Fruit fly (Drosophila melanogaster) whole organism, embryonic: ENCODE data around the gene Best3.

ENCODE experiments used
- ATbp ChIP-seq: fragments of 200-800 bp; sonication (Bioruptor generic); optimal IDR thresholded peaks from 2 replicates; lab custom pipeline; 2017; ENCODE audit warnings: missing biosample characterization, mild to moderate bottlenecking, missing genetic modification characterization, missing genetic modification reagents
- BtbVII ChIP-seq: fragments of 200-800 bp; sonication (Bioruptor generic); optimal IDR thresholded peaks from 3 replicates; lab custom pipeline; 2017; ENCODE audit warnings: missing biosample characterization, mild to moderate bottlenecking, missing genetic modification characterization
- C15 ChIP-seq: fragments of 200-800 bp; sonication (Bioruptor generic); IDR thresholded peaks from 3 replicates; pipeline ENCODE4 v1.3.6; 2022; ENCODE audit warnings: missing biosample characterization, missing genetic modification characterization
- CG10267 ChIP-seq: fragments of 200-800 bp; sonication (Bioruptor generic); optimal IDR thresholded peaks from 2 replicates; lab custom pipeline; 2018; ENCODE audit warnings: missing biosample characterization, mild to moderate bottlenecking, missing genetic modification characterization, moderate library complexity
- CG10462 ChIP-seq: fragments of 200-800 bp; sonication (Bioruptor generic); optimal IDR thresholded peaks from 2 replicates; lab custom pipeline; 2016; ENCODE audit warnings: missing biosample characterization, missing genetic modification characterization
- CG14014 ChIP-seq: fragments of 200-800 bp; sonication (Bioruptor generic); IDR thresholded peaks from 2 replicates; pipeline ENCODE4 v1.3.6; 2022; ENCODE audit warnings: missing biosample characterization, missing genetic modification characterization
- CG14710 ChIP-seq: fragments of 200-800 bp; sonication (Bioruptor generic); optimal IDR thresholded peaks from 3 replicates; lab custom pipeline; 2019; ENCODE audit warnings: missing biosample characterization, mild to moderate bottlenecking, missing genetic modification characterization, moderate library complexity
- CG15479 ChIP-seq: fragments of 200-800 bp; sonication (Bioruptor generic); optimal IDR thresholded peaks from 3 replicates; lab custom pipeline; 2019; ENCODE audit warnings: missing biosample characterization, mild to moderate bottlenecking, missing genetic modification characterization, moderate library complexity
- CG15696 ChIP-seq: fragments of 200-800 bp; sonication (Bioruptor generic); optimal IDR thresholded peaks from 2 replicates; lab custom pipeline; 2019; ENCODE audit warnings: missing biosample characterization, mild to moderate bottlenecking, missing genetic modification characterization, moderate library complexity
- CG1603 ChIP-seq: fragments of 200-800 bp; sonication (Bioruptor generic); optimal IDR thresholded peaks from 2 replicates; lab custom pipeline; 2019; ENCODE audit warnings: missing biosample characterization, mild to moderate bottlenecking, missing genetic modification characterization, moderate library complexity
- CG18262 ChIP-seq: fragments of 200-800 bp; optimal IDR thresholded peaks from 3 replicates; lab custom pipeline; 2019; ENCODE audit warnings: missing biosample characterization, mild to moderate bottlenecking, missing genetic modification characterization, moderate library complexity
- CG2116 ChIP-seq: fragments of 200-800 bp; sonication (Bioruptor generic); optimal IDR thresholded peaks from 3 replicates; lab custom pipeline; 2018; ENCODE audit warnings: missing biosample characterization, mild to moderate bottlenecking, missing genetic modification characterization
- CG2712 ChIP-seq: fragments of 200-800 bp; optimal IDR thresholded peaks from 3 replicates; lab custom pipeline; 2019; ENCODE audit warnings: missing biosample characterization, mild to moderate bottlenecking, missing genetic modification characterization, moderate library complexity
- CG31365 ChIP-seq: fragments of 200-800 bp; sonication (Bioruptor generic); optimal IDR thresholded peaks from 2 replicates; lab custom pipeline; 2018; ENCODE audit warnings: missing biosample characterization, mild to moderate bottlenecking, missing genetic modification characterization
- CG34224 ChIP-seq: fragments of 200-800 bp; sonication (Bioruptor generic); IDR thresholded peaks from 3 replicates; pipeline ENCODE4 v1.3.6; 2022; ENCODE audit warnings: missing biosample characterization, missing genetic modification characterization; ENCODE audit not compliant: partially characterized antibody
- CG3838 ChIP-seq: fragments of 200-800 bp; sonication (Bioruptor generic); optimal IDR thresholded peaks from 3 replicates; lab custom pipeline; 2016; ENCODE audit warnings: missing biosample characterization, missing genetic modification characterization
- CG3995 ChIP-seq: fragments of 200-800 bp; sonication (Bioruptor generic); optimal IDR thresholded peaks from 3 replicates; lab custom pipeline; 2016; ENCODE audit warnings: missing biosample characterization, missing genetic modification characterization
- CG42726 ChIP-seq: fragments of 200-800 bp; sonication (Bioruptor generic); IDR thresholded peaks from 2 replicates; pipeline ENCODE4 v1.3.6; 2022; ENCODE audit warnings: missing biosample characterization, missing genetic modification characterization; ENCODE audit not compliant: partially characterized antibody
- CG4404 ChIP-seq: fragments of 200-800 bp; sonication (Bioruptor generic); IDR thresholded peaks from 2 replicates; pipeline ENCODE4 v1.3.6; 2022; ENCODE audit warnings: missing biosample characterization, missing genetic modification characterization
- CG8388 ChIP-seq: fragments of 200-800 bp; sonication (Bioruptor generic); optimal IDR thresholded peaks from 2 replicates; lab custom pipeline; 2019; ENCODE audit warnings: missing biosample characterization, mild to moderate bottlenecking, missing genetic modification characterization, moderate library complexity
- Chrac-16 ChIP-seq: fragments of 200-800 bp; sonication (Bioruptor generic); optimal IDR thresholded peaks from 3 replicates; lab custom pipeline; 2016; ENCODE audit warnings: missing biosample characterization, missing genetic modification characterization
- Deaf1 ChIP-seq: fragments of 200-800 bp; optimal IDR thresholded peaks from 3 replicates; lab custom pipeline; 2019; ENCODE audit warnings: missing biosample characterization, mild to moderate bottlenecking, missing genetic modification characterization, moderate library complexity
- E2f1 ChIP-seq: fragments of 200-800 bp; sonication (Bioruptor generic); IDR thresholded peaks from 2 replicates; pipeline ENCODE4 v1.3.6; 2022; ENCODE audit warnings: missing biosample characterization, missing genetic modification characterization
- Gsc ChIP-seq: fragments of 200-800 bp; sonication (Bioruptor generic); IDR thresholded peaks from 2 replicates; pipeline ENCODE4 v1.3.6; 2022; ENCODE audit warnings: missing biosample characterization, missing genetic modification characterization
- HLH3B ChIP-seq: fragments of 200-800 bp; sonication (Bioruptor generic); IDR thresholded peaks from 2 replicates; pipeline ENCODE4 v1.3.6; 2022; ENCODE audit warnings: missing biosample characterization, missing genetic modification characterization
- Hey ChIP-seq: fragments of 200-800 bp; sonication (Bioruptor generic); optimal IDR thresholded peaks from 3 replicates; lab custom pipeline; 2018; ENCODE audit warnings: missing biosample characterization, mild to moderate bottlenecking, missing genetic modification characterization
- HmgZ ChIP-seq: fragments of 200-800 bp; sonication (Bioruptor generic); optimal IDR thresholded peaks from 2 replicates; lab custom pipeline; 2018; ENCODE audit warnings: missing biosample characterization, mild to moderate bottlenecking, missing genetic modification characterization
- Six4 ChIP-seq: fragments of 200-800 bp; sonication (Bioruptor generic); optimal IDR thresholded peaks from 2 replicates; lab custom pipeline; 2016; ENCODE audit warnings: missing biosample characterization, missing genetic modification characterization
- Ssrp ChIP-seq: fragments of 200-800 bp; sonication (Bioruptor generic); optimal IDR thresholded peaks from 2 replicates; lab custom pipeline; 2018; ENCODE audit warnings: missing biosample characterization, mild to moderate bottlenecking, missing genetic modification characterization, moderate library complexity
- ac ChIP-seq: fragments of 200-800 bp; sonication (Bioruptor generic); optimal IDR thresholded peaks from 3 replicates; lab custom pipeline; 2017; ENCODE audit warnings: missing biosample characterization, mild to moderate bottlenecking, missing genetic modification characterization
- bsh ChIP-seq, 2 experiments: fragments of 200-800 bp; sonication (Bioruptor generic); optimal IDR thresholded peaks; 2 replicates each; lab custom pipeline; 2017 to 2018; ENCODE audit warnings: mild to moderate bottlenecking in 2 of 2, missing biosample characterization in 2 of 2, missing genetic modification characterization in 2 of 2, moderate library complexity in 1 of 2
- btn ChIP-seq: fragments of 200-800 bp; sonication (Bioruptor generic); optimal IDR thresholded peaks from 2 replicates; lab custom pipeline; 2016; ENCODE audit warnings: missing biosample characterization, missing genetic modification characterization
- dati ChIP-seq: fragments of 200-800 bp; sonication (Bioruptor generic); IDR thresholded peaks from 2 replicates; pipeline ENCODE4 v1.3.6; 2022; ENCODE audit warnings: missing biosample characterization, missing genetic modification characterization
- disco-r ChIP-seq: fragments of 200-800 bp; sonication (Bioruptor generic); optimal IDR thresholded peaks from 2 replicates; lab custom pipeline; 2016; ENCODE audit warnings: missing biosample characterization, missing genetic modification characterization
- dmrt99B ChIP-seq: fragments of 200-800 bp; sonication (Bioruptor generic); optimal IDR thresholded peaks from 2 replicates; lab custom pipeline; 2018; ENCODE audit warnings: missing biosample characterization, mild to moderate bottlenecking, missing genetic modification characterization, moderate library complexity
- fru ChIP-seq: fragments of >200 bp; optimal IDR thresholded peaks from 2 replicates; lab custom pipeline; 2017
- gcm ChIP-seq: fragments of 200-800 bp; sonication (Bioruptor generic); optimal IDR thresholded peaks from 2 replicates; lab custom pipeline; 2019; ENCODE audit warnings: missing biosample characterization, mild to moderate bottlenecking, missing genetic modification characterization, moderate library complexity
- gem ChIP-seq: fragments of 200-800 bp; sonication (Bioruptor generic); optimal IDR thresholded peaks from 2 replicates; lab custom pipeline; 2019; ENCODE audit warnings: missing biosample characterization, mild to moderate bottlenecking, missing genetic modification characterization, moderate library complexity
- ham ChIP-seq: fragments of 200-800 bp; sonication (Bioruptor generic); IDR thresholded peaks from 2 replicates; pipeline ENCODE4 v1.3.6; 2022; ENCODE audit warnings: missing biosample characterization, missing genetic modification characterization
- pb ChIP-seq: fragments of 200-800 bp; sonication (Bioruptor generic); optimal IDR thresholded peaks from 3 replicates; lab custom pipeline; 2016; ENCODE audit warnings: missing biosample characterization, missing genetic modification characterization
- phol ChIP-seq: fragments of 200-800 bp; sonication (Bioruptor generic); optimal IDR thresholded peaks from 3 replicates; lab custom pipeline; 2018; ENCODE audit warnings: missing biosample characterization, mild to moderate bottlenecking, missing genetic modification characterization, moderate library complexity
- prd ChIP-seq, 3 experiments: fragments of >200 bp in 2 of 3; fragments of 200-800 bp in 1 of 3; sonication (Bioruptor generic) in 1 of 3; optimal IDR thresholded peaks in 2 of 3; IDR thresholded peaks in 1 of 3; 2 replicates in 2 of 3; 3 replicates in 1 of 3; pipeline versions ENCODE4 v1.3.6 to Lab custom; 2017 to 2022; ENCODE audit warnings: missing biosample characterization in 1 of 3, missing genetic modification characterization in 1 of 3
- sens ChIP-seq: fragments of 200-800 bp; sonication (Bioruptor generic); peaks from one replicate; lab custom pipeline; 2016; ENCODE audit warnings: missing biosample characterization, missing genetic modification characterization
- stwl ChIP-seq: fragments of 200-800 bp; sonication (Bioruptor generic); optimal IDR thresholded peaks from 3 replicates; lab custom pipeline; 2018; ENCODE audit warnings: missing biosample characterization, mild to moderate bottlenecking, missing genetic modification characterization, moderate library complexity
- tap ChIP-seq: fragments of 200-800 bp; optimal IDR thresholded peaks from 3 replicates; lab custom pipeline; 2019; ENCODE audit warnings: missing biosample characterization, mild to moderate bottlenecking, missing genetic modification characterization, moderate library complexity
- tgo ChIP-seq: fragments of 200-800 bp; sonication (Bioruptor generic); IDR thresholded peaks from 3 replicates; pipeline ENCODE4 v1.3.6; 2022; ENCODE audit warnings: missing biosample characterization, missing genetic modification characterization
- unc-4 ChIP-seq: fragments of 200-800 bp; sonication (Bioruptor generic); IDR thresholded peaks from 2 replicates; pipeline ENCODE4 v1.3.6; 2022; ENCODE audit warnings: missing biosample characterization, missing genetic modification characterization; ENCODE audit not compliant: partially characterized antibody
- zen ChIP-seq: fragments of 200-800 bp; sonication (Bioruptor generic); optimal IDR thresholded peaks from 3 replicates; lab custom pipeline; 2018; ENCODE audit warnings: missing biosample characterization, mild to moderate bottlenecking, missing genetic modification characterization, moderate library complexity

Best3 gene

DNA sequence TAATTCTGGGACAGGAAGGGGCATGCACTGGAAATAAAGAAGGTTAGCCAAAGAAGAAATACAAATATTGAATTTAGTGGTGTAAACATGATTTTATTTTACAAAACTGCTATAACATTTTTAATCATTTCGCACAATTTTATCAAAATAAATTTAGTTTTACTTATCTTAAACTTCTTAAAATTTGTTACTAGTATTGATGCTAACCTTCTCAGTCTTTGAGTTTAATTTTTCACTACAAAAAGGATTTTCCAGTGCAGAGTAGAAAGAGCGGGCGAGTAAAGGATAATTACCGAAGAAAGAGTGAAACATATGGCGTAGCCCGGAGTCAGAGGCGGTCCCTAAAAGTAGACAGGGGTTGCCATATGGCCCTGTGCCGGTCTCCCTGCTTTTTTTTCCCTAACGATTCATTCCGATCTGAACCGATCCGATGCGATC is 18.4 kb upstream of the Best3 start (continued):
- no peak for TF ChIP-seq BtbVII (GFP tag; lab: Kevin White, UChicago)
- TF ChIP-seq Ssrp (tag; lab: Kevin White, UChicago), result peak; percentile 48
- TF ChIP-seq Deaf1 (tag; lab: Kevin White, UChicago), result no peak
- peak; percentile 5 for TF ChIP-seq CG15479 (GFP tag; lab: Kevin White, UChicago)
- no peak for TF ChIP-seq fru (lab: Kevin White, UChicago)
- no peak for TF ChIP-seq ATbp (GFP tag; lab: Kevin White, UChicago)
- TF ChIP-seq, all 482 proteins: peak for 92

DNA sequence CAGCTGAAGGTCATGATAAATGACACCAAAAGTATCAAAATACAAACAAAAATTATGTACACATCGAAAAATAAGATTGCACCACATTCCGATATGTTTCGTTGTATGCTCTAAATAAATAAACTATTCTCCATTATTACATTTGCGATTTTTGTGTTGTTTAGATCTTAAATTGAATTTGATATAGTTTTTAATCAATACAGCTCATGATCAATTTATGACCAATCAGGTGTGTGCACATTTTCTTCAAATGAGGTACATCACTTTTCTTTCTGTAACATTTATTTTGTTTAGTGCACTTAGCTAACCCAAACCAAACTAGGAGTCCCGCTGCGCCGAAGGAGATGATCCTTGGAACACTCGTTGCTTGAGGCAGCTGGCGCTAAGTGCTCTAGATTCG is 17.7 kb upstream of the Best3 start:
- TF ChIP-seq Six4, result peak; percentile 57
- TF ChIP-seq prd (optimal IDR thresholded peaks at IDR 0.05; lab: Kevin White, UChicago), result no peak
- peak; percentile 36; the same call in 2 of the 3 replicates for TF ChIP-seq prd (GFP tag; IDR thresholded peaks at IDR 0.05; lab: Robert Waterston, UW)
- TF ChIP-seq CG15479 (GFP tag; lab: Kevin White, UChicago), result no peak
- no peak for TF ChIP-seq ham (GFP tag; lab: Robert Waterston, UW)
- TF ChIP-seq CG8388 (GFP tag; lab: Kevin White, UChicago), result peak; percentile 67
- peak; percentile 41 for TF ChIP-seq CG14710 (tag; lab: Kevin White, UChicago)
- TF ChIP-seq Hey (tag; lab: Kevin White, UChicago), result no peak
- no peak for TF ChIP-seq gcm
- TF ChIP-seq Gsc (GFP tag; lab: Robert Waterston, UW), result no peak
- peak; percentile 32 for TF ChIP-seq gem (tag; lab: Kevin White, UChicago)
- TF ChIP-seq CG14014 (GFP tag; lab: Robert Waterston, UW), result no peak
- no peak for TF ChIP-seq btn (GFP tag; lab: Kevin White, UChicago)
- peak; percentile 28 for TF ChIP-seq phol
- TF ChIP-seq CG18262, result peak; percentile 52
- TF ChIP-seq unc-4, result no peak
- no peak for TF ChIP-seq CG3838 (GFP tag; lab: Kevin White, UChicago)
- no peak for TF ChIP-seq HmgZ (tag; lab: Kevin White, UChicago)
- TF ChIP-seq CG42726, result no peak
- TF ChIP-seq CG2116 (GFP tag; lab: Kevin White, UChicago), result no peak
- peak; percentile 6 for TF ChIP-seq zen (tag; lab: Kevin White, UChicago)
- no peak for TF ChIP-seq dmrt99B (tag; lab: Kevin White, UChicago)
- TF ChIP-seq HLH3B (GFP tag; lab: Robert Waterston, UW), result no peak
- peak; percentile 47 for TF ChIP-seq sens (GFP tag; lab: Kevin White, UChicago)
- TF ChIP-seq CG15696 (tag; lab: Kevin White, UChicago), result peak; percentile 57
- TF ChIP-seq CG34224 (GFP tag; lab: Robert Waterston, UW), result no peak
- TF ChIP-seq CG3995 (GFP tag; lab: Kevin White, UChicago), result no peak
- no peak for TF ChIP-seq CG10462 (GFP tag; lab: Kevin White, UChicago)
- TF ChIP-seq dati (GFP tag; lab: Robert Waterston, UW), result no peak
- peak; percentile 24 for TF ChIP-seq ac (GFP tag; lab: Kevin White, UChicago)
- peak; percentile 21 for TF ChIP-seq CG10267 (tag; lab: Kevin White, UChicago)
- no peak for TF ChIP-seq tgo
- peak; percentile 7 for TF ChIP-seq stwl (tag; lab: Kevin White, UChicago)
- no peak for TF ChIP-seq E2f1 (GFP tag; lab: Robert Waterston, UW)
- TF ChIP-seq BtbVII (GFP tag; lab: Kevin White, UChicago), result no peak
- TF ChIP-seq Chrac-16, result no peak
- peak; percentile 10 for TF ChIP-seq CG1603
- TF ChIP-seq tap (tag; lab: Kevin White, UChicago), result no peak
- no peak for TF ChIP-seq bsh (GFP tag; optimal IDR thresholded peaks at IDR 0.05; lab: Kevin White, UChicago)
- TF ChIP-seq CG4404, result peak; percentile 47; the same call in 1 of the 2 replicates
- TF ChIP-seq C15, result no peak
- TF ChIP-seq CG31365 (tag; lab: Kevin White, UChicago), result no peak
- no peak for TF ChIP-seq pb (GFP tag; lab: Kevin White, UChicago)
- peak; percentile 48 for TF ChIP-seq CG2712
- TF ChIP-seq disco-r, result no peak
